Fruit fly (Drosophila melanogaster) whole organism: Measurements from ENCODE around the gene CG8668.

Source experiments
- pan ChIP-seq: fragments of >200 bp; optimal IDR thresholded peaks from 2 replicates; lab custom pipeline; 2017
- usp ChIP-seq: fragments of >200 bp; optimal IDR thresholded peaks from 2 replicates; lab custom pipeline; 2017; ENCODE audit warnings: missing biosample characterization, missing genetic modification characterization, mixed read lengths

DNA sequence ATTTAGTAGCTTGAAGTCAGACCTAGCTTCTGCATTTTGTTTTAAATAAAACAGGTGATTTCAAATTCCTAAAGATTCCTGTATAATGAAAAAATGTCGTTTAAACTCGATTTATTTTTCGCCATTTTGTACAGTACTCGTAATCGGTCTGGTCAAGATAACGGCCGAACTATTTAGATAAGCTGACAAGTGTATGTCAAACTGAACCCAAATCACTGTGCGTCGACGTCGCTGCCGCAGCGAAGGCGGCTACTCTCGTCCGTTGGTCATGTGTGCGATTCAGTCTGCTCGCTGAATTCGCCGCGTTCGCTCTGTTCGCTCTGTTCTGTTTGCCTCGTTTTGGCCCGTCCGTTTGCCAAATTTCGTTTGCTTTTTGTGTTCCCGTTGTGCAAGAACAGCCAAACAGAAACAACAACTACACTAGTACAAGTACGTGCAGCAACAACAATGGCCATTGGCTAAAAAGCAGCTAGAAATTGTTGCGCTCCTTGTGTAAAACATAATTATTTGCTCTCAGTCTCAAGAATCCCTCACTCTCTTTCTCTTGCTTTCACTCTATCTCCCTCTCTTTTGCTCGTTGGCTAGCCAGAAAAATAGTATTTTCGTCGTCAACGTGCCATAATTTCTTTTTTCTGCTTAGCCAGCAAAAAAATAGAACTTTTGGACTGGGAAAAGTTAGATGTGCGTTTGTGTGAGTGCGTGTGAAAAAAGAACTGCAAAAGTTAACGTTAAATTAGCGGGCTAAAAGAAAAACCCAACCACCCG lies 38.6 kb upstream of the CG8668 start:
- TF ChIP-seq pan (lab: Kevin White, UChicago) (no peak), usp (GFP tag; lab: Kevin White, UChicago) (no peak)
